Fruit fly (Drosophila melanogaster): ENCODE measurements around the gene CG43115.

Gene CG43115

dm6 chrX:6090809-6091667 is 24.8 kb upstream of the CG43115 start, which contains the start of the genes Nep1 and Mipp2 (continued):
- TF ChIP-seq CG1603 (tag; optimal IDR thresholded peaks at IDR 0.05) = peak; percentile 36
- TF ChIP-seq CG9727 (GFP tag; optimal IDR thresholded peaks at IDR 0.05) = no peak
- TF ChIP-seq NC2α (GFP tag; optimal IDR thresholded peaks at IDR 0.05) = no peak
- TF ChIP-seq sob (GFP tag; IDR thresholded peaks at IDR 0.05) = peak; percentile 51; the same call in 1 of the 2 replicates
- TF ChIP-seq ind (GFP tag; optimal IDR thresholded peaks at IDR 0.05) = peak; percentile 11
- TF ChIP-seq al (GFP tag; IDR thresholded peaks at IDR 0.05) = 0 out of 2 replicates have a peak, but pooled peaks have one; percentile 21
- TF ChIP-seq ssp (GFP tag; IDR thresholded peaks at IDR 0.05) = no peak
- peak; percentile 23; the same call in 1 of the 3 replicates for TF ChIP-seq B-H1 (GFP tag; IDR thresholded peaks at IDR 0.05)
- no peak for TF ChIP-seq gt (GFP tag; IDR thresholded peaks at IDR 0.05)
- no peak for TF ChIP-seq ase (GFP tag; IDR thresholded peaks at IDR 0.05)
- 0 out of 2 replicates have a peak, but pooled peaks have one; percentile 42 for TF ChIP-seq ttk (GFP tag; IDR thresholded peaks at IDR 0.05)
- TF ChIP-seq pan (optimal IDR thresholded peaks at IDR 0.05) = no peak
- peak in 1 of 2 experiments; percentile 67 for TF ChIP-seq pan (GFP tag; optimal IDR thresholded peaks at IDR 0.05 in 1 of 2, IDR thresholded peaks at IDR 0.05 in 1 of 2)
- TF ChIP-seq CG12071 (GFP tag; optimal IDR thresholded peaks at IDR 0.05) = peak; percentile 1
- TF ChIP-seq dpn (GFP tag; optimal IDR thresholded peaks at IDR 0.05) = peak in 1 of 2 experiments; percentile 12
- peak; percentile 3 for TF ChIP-seq schlank (tag; optimal IDR thresholded peaks at IDR 0.05)
- 0 out of 2 replicates have a peak, but pooled peaks have one; percentile 23 for TF ChIP-seq esg (GFP tag; conservative IDR thresholded peaks at IDR 0.05)
- no peak for TF ChIP-seq CG5245 (GFP tag; optimal IDR thresholded peaks at IDR 0.05)
- peak; percentile 96 for TF ChIP-seq grau (tag; optimal IDR thresholded peaks at IDR 0.05)
- peak; percentile 35; the same call in 1 of the 2 replicates for TF ChIP-seq Taf1 (GFP tag; IDR thresholded peaks at IDR 0.05)
- TF ChIP-seq seq (GFP tag; IDR thresholded peaks at IDR 0.05) = peak; percentile 34; the same call in 1 of the 2 replicates
- TF ChIP-seq bsh (GFP tag; optimal IDR thresholded peaks at IDR 0.05) = peak; percentile 24 to 36
- TF ChIP-seq disco-r (GFP tag; optimal IDR thresholded peaks at IDR 0.05) = no peak
- TF ChIP-seq CG6854 (GFP tag; optimal IDR thresholded peaks at IDR 0.05) = peak; percentile 1
- TF ChIP-seq mam (GFP tag; optimal IDR thresholded peaks at IDR 0.05) = peak; percentile 14
- TF ChIP-seq CG10209 (GFP tag; optimal IDR thresholded peaks at IDR 0.05) = peak; percentile 38
- TF ChIP-seq Nf-YC (tag; optimal IDR thresholded peaks at IDR 0.05) = peak; percentile 11
- no peak for TF ChIP-seq CG10267 (tag; optimal IDR thresholded peaks at IDR 0.05)
- TF ChIP-seq CG10543 (GFP tag; optimal IDR thresholded peaks at IDR 0.05) = peak; percentile 34
- peak; percentile 29 for TF ChIP-seq CG7786 (GFP tag; optimal IDR thresholded peaks at IDR 0.05)
- TF ChIP-seq dm (GFP tag; optimal IDR thresholded peaks at IDR 0.05) = peak; percentile 1
- peak; percentile 14 for TF ChIP-seq bcd (GFP tag; optimal IDR thresholded peaks at IDR 0.05)
- no peak for TF ChIP-seq odd (GFP tag; optimal IDR thresholded peaks at IDR 0.05)
- no peak; the same call in 1 of the 2 replicates for TF ChIP-seq CG32772 (GFP tag; IDR thresholded peaks at IDR 0.05)
- no peak for TF ChIP-seq crc (GFP tag; optimal IDR thresholded peaks at IDR 0.05)
- peak; percentile 20 for TF ChIP-seq zfh2 (GFP tag; optimal IDR thresholded peaks at IDR 0.05)
- no peak for TF ChIP-seq fd64A (GFP tag; optimal IDR thresholded peaks at IDR 0.05)
- TF ChIP-seq NC2β (GFP tag; optimal IDR thresholded peaks at IDR 0.05) = no peak
- TF ChIP-seq sens (GFP tag) = peak; percentile 48
- TF ChIP-seq CG17612 (GFP tag; IDR thresholded peaks at IDR 0.05) = no peak
- TF ChIP-seq CG11695 (GFP tag; IDR thresholded peaks at IDR 0.05) = no peak
- peak; percentile 28 for TF ChIP-seq BEAF-32 (GFP tag; optimal IDR thresholded peaks at IDR 0.05)
- peak; percentile 69 for TF ChIP-seq lmd (GFP tag; IDR thresholded peaks at IDR 0.05)
- peak; percentile 36 for TF ChIP-seq CG4617 (GFP tag; optimal IDR thresholded peaks at IDR 0.05; ENCODE audit: borderline replicate concordance)
- TF ChIP-seq ci (GFP tag; IDR thresholded peaks at IDR 0.05) = peak; percentile 67
- TF ChIP-seq stc (GFP tag; IDR thresholded peaks at IDR 0.05) = 0 out of 2 replicates have a peak, but pooled peaks have one; percentile 46
- TF ChIP-seq Sry-δ (GFP tag; optimal IDR thresholded peaks at IDR 0.05) = peak; percentile 18
- TF ChIP-seq Pdp1 (GFP tag; optimal IDR thresholded peaks at IDR 0.05) = peak in 1 of 2 experiments; percentile 7
- peak; percentile 18 for TF ChIP-seq CG2712 (tag; optimal IDR thresholded peaks at IDR 0.05)

Data from whole organism, embryonic.